Fruit fly (Drosophila melanogaster) whole organism, embryonic: ENCODE measurements around the gene SmD1.

Source experiments
- ATbp ChIP-seq: fragments of 200-800 bp; sonication (Bioruptor generic); optimal IDR thresholded peaks from 2 replicates; lab custom pipeline; 2017; ENCODE audit warnings: missing biosample characterization, mild to moderate bottlenecking, missing genetic modification characterization, missing genetic modification reagents
- Aef1 ChIP-seq: fragments of 200-800 bp; sonication (Bioruptor generic); IDR thresholded peaks from 3 replicates; pipeline ENCODE4 v1.3.6; 2022; ENCODE audit warnings: missing biosample characterization, missing genetic modification characterization
- Blimp-1 ChIP-seq: fragments of 200-800 bp; sonication (Bioruptor generic); optimal IDR thresholded peaks from 3 replicates; lab custom pipeline; 2018; ENCODE audit warnings: missing biosample characterization, missing genetic modification characterization, mild to moderate bottlenecking, moderate library complexity, missing genetic modification reagents
- CG10267 ChIP-seq: fragments of 200-800 bp; sonication (Bioruptor generic); optimal IDR thresholded peaks from 2 replicates; lab custom pipeline; 2018; ENCODE audit warnings: missing biosample characterization, mild to moderate bottlenecking, missing genetic modification characterization, moderate library complexity
- CG10321 ChIP-seq: fragments of 200-800 bp; sonication (Bioruptor generic); IDR thresholded peaks from 2 replicates; pipeline ENCODE4 v1.3.6; 2022; ENCODE audit warnings: missing biosample characterization, missing genetic modification characterization
- CG10431 ChIP-seq: fragments of 200-800 bp; sonication (Bioruptor generic); optimal IDR thresholded peaks from 3 replicates; lab custom pipeline; 2018; ENCODE audit warnings: missing biosample characterization, mild to moderate bottlenecking, missing genetic modification characterization
- CG10979 ChIP-seq: fragments of 200-800 bp; sonication (Bioruptor generic); optimal IDR thresholded peaks from 2 replicates; lab custom pipeline; 2018; ENCODE audit warnings: missing biosample characterization, mild to moderate bottlenecking, missing genetic modification characterization, moderate library complexity
- CG11456 ChIP-seq: fragments of 200-800 bp; sonication (Bioruptor generic); IDR thresholded peaks from 3 replicates; pipeline ENCODE4 v1.3.6; 2022; ENCODE audit warnings: missing biosample characterization, missing genetic modification characterization
- CG12391 ChIP-seq: fragments of 200-800 bp; sonication (Bioruptor generic); optimal IDR thresholded peaks from 3 replicates; lab custom pipeline; 2018; ENCODE audit warnings: missing biosample characterization, mild to moderate bottlenecking, missing genetic modification characterization, moderate library complexity
- CG14014 ChIP-seq: fragments of 200-800 bp; sonication (Bioruptor generic); IDR thresholded peaks from 2 replicates; pipeline ENCODE4 v1.3.6; 2022; ENCODE audit warnings: missing biosample characterization, missing genetic modification characterization
- CG16815 ChIP-seq: fragments of 200-800 bp; sonication (Bioruptor generic); optimal IDR thresholded peaks from 3 replicates; lab custom pipeline; 2017; ENCODE audit warnings: missing biosample characterization, mild to moderate bottlenecking, missing genetic modification characterization
- CG17359 ChIP-seq: fragments of 200-800 bp; sonication (Bioruptor generic); optimal IDR thresholded peaks from 3 replicates; lab custom pipeline; 2018; ENCODE audit warnings: missing biosample characterization, mild to moderate bottlenecking, missing genetic modification characterization, moderate library complexity
- CG18011 ChIP-seq: fragments of 200-800 bp; sonication (Bioruptor generic); optimal IDR thresholded peaks from 2 replicates; lab custom pipeline; 2017; ENCODE audit warnings: missing biosample characterization, missing genetic modification characterization, mild to moderate bottlenecking, moderate library complexity, missing genotype
- CG2712 ChIP-seq: fragments of 200-800 bp; optimal IDR thresholded peaks from 3 replicates; lab custom pipeline; 2019; ENCODE audit warnings: missing biosample characterization, mild to moderate bottlenecking, missing genetic modification characterization, moderate library complexity
- CG33213 ChIP-seq: fragments of 200-800 bp; sonication (Bioruptor generic); optimal IDR thresholded peaks from 3 replicates; lab custom pipeline; 2016; ENCODE audit warnings: missing biosample characterization, missing genetic modification characterization
- CG3407 ChIP-seq: fragments of 200-800 bp; sonication (Bioruptor generic); optimal IDR thresholded peaks from 2 replicates; lab custom pipeline; 2018; ENCODE audit warnings: missing biosample characterization, mild to moderate bottlenecking, missing genetic modification characterization
- CG7271 ChIP-seq: fragments of 200-800 bp; sonication (Bioruptor generic); optimal IDR thresholded peaks from 2 replicates; lab custom pipeline; 2018; ENCODE audit warnings: missing biosample characterization, mild to moderate bottlenecking, missing genetic modification characterization, moderate library complexity
- CG7556 ChIP-seq: fragments of 200-800 bp; sonication (Bioruptor generic); optimal IDR thresholded peaks from 2 replicates; lab custom pipeline; 2017; ENCODE audit warnings: missing biosample characterization, mild to moderate bottlenecking, missing genetic modification characterization
- CG9727 ChIP-seq: fragments of 200-800 bp; sonication (Bioruptor generic); optimal IDR thresholded peaks from 3 replicates; lab custom pipeline; 2017; ENCODE audit warnings: missing biosample characterization, mild to moderate bottlenecking, missing genetic modification characterization
- Dip2 ChIP-seq: fragments of 200-800 bp; sonication (Bioruptor generic); IDR thresholded peaks from 2 replicates; pipeline ENCODE4 v1.3.6; 2022; ENCODE audit warnings: missing biosample characterization, missing genetic modification characterization
- Dip3 ChIP-seq: fragments of 200-800 bp; sonication (Bioruptor generic); optimal IDR thresholded peaks from 3 replicates; lab custom pipeline; 2016; ENCODE audit warnings: missing biosample characterization, missing genetic modification characterization
- HHEX ChIP-seq: fragments of 200-800 bp; sonication (Bioruptor generic); optimal IDR thresholded peaks from 3 replicates; lab custom pipeline; 2017; ENCODE audit warnings: missing biosample characterization, mild to moderate bottlenecking, missing genetic modification characterization, missing genetic modification reagents
- MESR4 ChIP-seq: fragments of 200-800 bp; sonication (Bioruptor generic); optimal IDR thresholded peaks from 2 replicates; lab custom pipeline; 2018; ENCODE audit warnings: missing biosample characterization, mild to moderate bottlenecking, missing genetic modification characterization, moderate library complexity
- Meics ChIP-seq: fragments of 200-800 bp; sonication (Bioruptor generic); optimal IDR thresholded peaks from 2 replicates; lab custom pipeline; 2017; ENCODE audit warnings: missing biosample characterization, mild to moderate bottlenecking, missing genetic modification characterization
- Oli ChIP-seq: fragments of 200-800 bp; sonication (Bioruptor generic); optimal IDR thresholded peaks from 2 replicates; lab custom pipeline; 2018; ENCODE audit warnings: missing biosample characterization, mild to moderate bottlenecking, missing genetic modification characterization, moderate library complexity
- Spps ChIP-seq: fragments of 200-800 bp; sonication (Bioruptor generic); optimal IDR thresholded peaks from 2 replicates; lab custom pipeline; 2018; ENCODE audit warnings: missing biosample characterization, mild to moderate bottlenecking, missing genetic modification characterization
- YL-1 ChIP-seq: fragments of 200-800 bp; sonication (Bioruptor generic); optimal IDR thresholded peaks from 3 replicates; lab custom pipeline; 2017; ENCODE audit warnings: missing biosample characterization, mild to moderate bottlenecking, missing genetic modification characterization
- ase ChIP-seq: fragments of 200-800 bp; sonication (Bioruptor generic); IDR thresholded peaks from 3 replicates; pipeline ENCODE4 v1.3.6; 2022; ENCODE audit warnings: missing biosample characterization, missing genetic modification characterization
- ato ChIP-seq: fragments of 200-800 bp; sonication (Bioruptor generic); IDR thresholded peaks from 2 replicates; pipeline ENCODE4 v1.3.6; 2022; ENCODE audit warnings: missing biosample characterization, missing genetic modification characterization; ENCODE audit not compliant: partially characterized antibody
- bab2 ChIP-seq: fragments of 200-800 bp; sonication (Bioruptor generic); optimal IDR thresholded peaks from 2 replicates; lab custom pipeline; 2016; ENCODE audit warnings: missing biosample characterization, missing genetic modification characterization
- btn ChIP-seq: fragments of 200-800 bp; sonication (Bioruptor generic); optimal IDR thresholded peaks from 2 replicates; lab custom pipeline; 2016; ENCODE audit warnings: missing biosample characterization, missing genetic modification characterization
- croc ChIP-seq: fragments of 200-800 bp; sonication (Bioruptor generic); conservative IDR thresholded peaks from 3 replicates; pipeline ENCODE4 v1.3.6; 2022; ENCODE audit warnings: missing biosample characterization, missing genetic modification characterization
- crp ChIP-seq, 2 experiments: fragments of 200-800 bp; sonication (Bioruptor generic); optimal IDR thresholded peaks; 2 replicates in 1 of 2; 3 replicates in 1 of 2; lab custom pipeline; 2017; ENCODE audit warnings: missing biosample characterization in 2 of 2, missing genetic modification characterization in 2 of 2, mild to moderate bottlenecking in 1 of 2, moderate library complexity in 1 of 2
- dmrt99B ChIP-seq: fragments of 200-800 bp; sonication (Bioruptor generic); optimal IDR thresholded peaks from 2 replicates; lab custom pipeline; 2018; ENCODE audit warnings: missing biosample characterization, mild to moderate bottlenecking, missing genetic modification characterization, moderate library complexity
- dysf ChIP-seq: fragments of 200-800 bp; sonication (Bioruptor generic); IDR thresholded peaks from 3 replicates; pipeline ENCODE4 v1.3.6; 2022; ENCODE audit warnings: missing biosample characterization, missing genetic modification characterization
- gsb-n ChIP-seq: fragments of 200-800 bp; sonication (Bioruptor generic); optimal IDR thresholded peaks from 3 replicates; lab custom pipeline; 2018; ENCODE audit warnings: missing biosample characterization, mild to moderate bottlenecking, missing genetic modification characterization
- lab ChIP-seq: fragments of 200-800 bp; sonication (Bioruptor generic); optimal IDR thresholded peaks from 3 replicates; lab custom pipeline; 2017; ENCODE audit warnings: missing biosample characterization, missing genetic modification characterization, mild to moderate bottlenecking, moderate library complexity, missing genetic modification reagents
- lola ChIP-seq, 3 experiments: fragments of >200 bp in 2 of 3; fragments of 200-800 bp in 1 of 3; sonication (Bioruptor generic) in 1 of 3; optimal IDR thresholded peaks; 2 replicates each; lab custom pipeline; 2017 to 2019; ENCODE audit warnings: missing biosample characterization in 3 of 3, missing genetic modification characterization in 3 of 3, mild to moderate bottlenecking in 1 of 3, moderate library complexity in 1 of 3
- nmo ChIP-seq: fragments of 200-800 bp; sonication (Bioruptor generic); optimal IDR thresholded peaks from 2 replicates; lab custom pipeline; 2018; ENCODE audit warnings: missing biosample characterization, mild to moderate bottlenecking, missing genetic modification characterization, moderate library complexity
- phol ChIP-seq: fragments of 200-800 bp; sonication (Bioruptor generic); optimal IDR thresholded peaks from 3 replicates; lab custom pipeline; 2018; ENCODE audit warnings: missing biosample characterization, mild to moderate bottlenecking, missing genetic modification characterization, moderate library complexity
- pzg ChIP-seq: fragments of 200-800 bp; sonication (Bioruptor generic); optimal IDR thresholded peaks from 3 replicates; lab custom pipeline; 2018; ENCODE audit warnings: missing biosample characterization, mild to moderate bottlenecking, missing genetic modification characterization, moderate library complexity
- repo ChIP-seq: fragments of 200-800 bp; sonication (Bioruptor generic); optimal IDR thresholded peaks from 2 replicates; lab custom pipeline; 2016; ENCODE audit warnings: missing biosample characterization, missing genetic modification characterization
- sisA ChIP-seq: fragments of 200-800 bp; sonication (Bioruptor generic); IDR thresholded peaks from 2 replicates; pipeline ENCODE4 v1.3.6; 2022; ENCODE audit warnings: missing biosample characterization, missing genetic modification characterization
- so ChIP-seq: fragments of 200-800 bp; sonication (Bioruptor generic); IDR thresholded peaks from 3 replicates; pipeline ENCODE4 v1.3.6; 2022; ENCODE audit warnings: missing biosample characterization, missing genetic modification characterization
- twi ChIP-seq: fragments of 200-800 bp; optimal IDR thresholded peaks from 2 replicates; lab custom pipeline; 2019; ENCODE audit warnings: missing biosample characterization, mild to moderate bottlenecking, missing genetic modification characterization, moderate library complexity
- vfl ChIP-seq: fragments of 200-800 bp; sonication (Bioruptor generic); optimal IDR thresholded peaks from 2 replicates; lab custom pipeline; 2016; ENCODE audit warnings: missing biosample characterization, missing genetic modification characterization
- vnd ChIP-seq: fragments of 200-800 bp; sonication (Bioruptor generic); IDR thresholded peaks from 3 replicates; pipeline ENCODE4 v1.3.6; 2022; ENCODE audit warnings: missing biosample characterization, missing genetic modification characterization; ENCODE audit not compliant: partially characterized antibody
- wdn ChIP-seq: fragments of 200-800 bp; sonication (Bioruptor generic); IDR thresholded peaks from 2 replicates; pipeline ENCODE4 v1.3.6; 2022; ENCODE audit warnings: missing biosample characterization, missing genetic modification characterization
- wek ChIP-seq: fragments of 200-800 bp; sonication (Bioruptor generic); optimal IDR thresholded peaks from 3 replicates; lab custom pipeline; 2018; ENCODE audit warnings: missing biosample characterization, mild to moderate bottlenecking, missing genetic modification characterization, moderate library complexity
- zfh2 ChIP-seq: fragments of 200-800 bp; sonication (Bioruptor generic); optimal IDR thresholded peaks from 2 replicates; lab custom pipeline; 2016; ENCODE audit warnings: missing biosample characterization, missing genetic modification characterization

SmD1 gene

DNA sequence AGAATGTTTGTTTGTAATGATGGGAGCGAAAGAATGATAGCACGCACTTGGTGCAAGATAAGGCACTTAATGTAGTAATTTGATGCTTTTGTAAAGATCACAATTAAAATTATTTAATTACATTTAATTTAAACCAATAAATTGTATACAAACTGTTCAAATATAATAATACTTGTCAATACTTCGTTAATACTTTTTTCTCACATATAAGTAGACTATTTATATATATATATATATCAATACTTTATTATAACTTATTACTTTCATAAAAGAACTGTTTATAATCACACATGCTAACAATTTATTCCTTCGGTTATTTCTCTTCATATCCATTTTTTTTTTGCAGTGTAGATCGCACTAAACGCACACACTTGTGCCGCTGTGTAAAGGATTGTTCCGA lies 16.8 kb downstream of the SmD1 start (continued):
- TF ChIP-seq lab (GFP tag; lab: Kevin White, UChicago) (no peak), wek (no peak), CG2712 (tag; lab: Kevin White, UChicago) (peak; percentile 47), so (GFP tag; lab: Robert Waterston, UW) (no peak), gsb-n (tag; lab: Kevin White, UChicago) (peak; percentile 2), sisA (GFP tag; lab: Robert Waterston, UW) (no peak), CG3407 (GFP tag; lab: Kevin White, UChicago) (no peak), CG12391 (tag; lab: Kevin White, UChicago) (peak; percentile 47), btn (GFP tag; lab: Kevin White, UChicago) (no peak), CG9727 (peak; percentile 44), ato (GFP tag; lab: Robert Waterston, UW) (no peak), crp (GFP tag; optimal IDR thresholded peaks at IDR 0.05; lab: Kevin White, UChicago) (no peak), YL-1 (GFP tag; lab: Kevin White, UChicago) (no peak), CG10979 (tag; lab: Kevin White, UChicago) (peak; percentile 69), dmrt99B (tag; lab: Kevin White, UChicago) (peak; percentile 26), Blimp-1 (peak; percentile 17), CG14014 (GFP tag; lab: Robert Waterston, UW) (no peak), CG7556 (GFP tag; lab: Kevin White, UChicago) (peak; percentile 19), HHEX (GFP tag; lab: Kevin White, UChicago) (peak; percentile 20), croc (no peak), repo (no peak), twi (tag; lab: Kevin White, UChicago) (no peak), nmo (GFP tag; lab: Kevin White, UChicago) (peak; percentile 33), zfh2 (no peak), ase (no peak), phol (tag; lab: Kevin White, UChicago) (peak; percentile 39), Dip2 (GFP tag; lab: Robert Waterston, UW) (no peak), Meics (GFP tag; lab: Kevin White, UChicago) (no peak), pzg (GFP tag; lab: Kevin White, UChicago) (no peak), CG10267 (peak; percentile 46), wdn (GFP tag; lab: Robert Waterston, UW) (no peak), CG10431 (GFP tag; lab: Kevin White, UChicago) (no peak), bab2 (no peak), CG11456 (GFP tag; lab: Robert Waterston, UW) (no peak), vfl (no peak), lola (GFP tag; optimal IDR thresholded peaks at IDR 0.05; lab: Kevin White, UChicago) (peak in 1 of 3 experiments; percentile 44), CG10321 (GFP tag; lab: Robert Waterston, UW) (no peak), Aef1 (GFP tag; lab: Robert Waterston, UW) (no peak), ATbp (peak; percentile 11), Dip3 (GFP tag; lab: Kevin White, UChicago) (no peak), Spps (no peak), Oli (tag; lab: Kevin White, UChicago) (peak; percentile 18), CG7271 (tag; lab: Kevin White, UChicago) (no peak), vnd (GFP tag; lab: Robert Waterston, UW) (no peak), CG17359 (tag; lab: Kevin White, UChicago) (no peak), dysf (no peak), CG33213 (GFP tag; lab: Kevin White, UChicago) (no peak), CG16815 (GFP tag; lab: Kevin White, UChicago) (no peak), CG18011 (no peak), MESR4 (GFP tag; lab: Kevin White, UChicago) (no peak)
